Fruit fly (Drosophila melanogaster) whole organism, prepupa: Measurements from ENCODE around the gene Set.

Experiments
- Blimp-1 ChIP-seq: fragments of 200-800 bp; sonication (Bioruptor generic); optimal IDR thresholded peaks from 3 replicates; lab custom pipeline; 2017; ENCODE audit warnings: missing biosample characterization, missing genetic modification characterization, mild to moderate bottlenecking, moderate library complexity, missing genetic modification reagents
- CG10631 ChIP-seq: fragments of 200-800 bp; sonication (Bioruptor generic); optimal IDR thresholded peaks from 2 replicates; lab custom pipeline; 2016; ENCODE audit warnings: missing biosample characterization, missing genetic modification characterization
- CG11294 ChIP-seq: fragments of 200-800 bp; sonication (Bioruptor generic); IDR thresholded peaks from 2 replicates; pipeline ENCODE4 v1.3.6; 2022; ENCODE audit warnings: missing biosample characterization, missing genetic modification characterization
- CG11762 ChIP-seq: fragments of 200-800 bp; sonication (Bioruptor generic); optimal IDR thresholded peaks from 3 replicates; lab custom pipeline; 2016; ENCODE audit warnings: missing biosample characterization, missing genetic modification characterization; ENCODE audit not compliant: insufficient read depth
- CG11902 ChIP-seq: fragments of 200-800 bp; sonication (Bioruptor generic); optimal IDR thresholded peaks from 3 replicates; lab custom pipeline; 2016; ENCODE audit warnings: missing biosample characterization, missing genetic modification characterization
- CG15336 ChIP-seq: fragments of 200-800 bp; sonication (Bioruptor generic); IDR thresholded peaks from 2 replicates; pipeline ENCODE4 v1.3.6; 2022; ENCODE audit warnings: missing biosample characterization, missing genetic modification characterization
- CG1621 ChIP-seq: fragments of 200-800 bp; sonication (Bioruptor generic); optimal IDR thresholded peaks from 3 replicates; lab custom pipeline; 2018; ENCODE audit warnings: missing biosample characterization, mild to moderate bottlenecking, missing genetic modification characterization
- CG16779 ChIP-seq: fragments of 200-800 bp; sonication (Bioruptor generic); optimal IDR thresholded peaks from 3 replicates; lab custom pipeline; 2017; ENCODE audit warnings: missing biosample characterization, mild to moderate bottlenecking, missing genetic modification characterization
- CG31627 ChIP-seq: fragments of 200-800 bp; sonication (Bioruptor generic); optimal IDR thresholded peaks from 3 replicates; lab custom pipeline; 2016; ENCODE audit warnings: missing biosample characterization, missing genetic modification characterization
- CG32006 ChIP-seq: fragments of 200-800 bp; sonication (Bioruptor generic); optimal IDR thresholded peaks from 3 replicates; lab custom pipeline; 2017; ENCODE audit warnings: missing biosample characterization, mild to moderate bottlenecking, missing genetic modification characterization
- CG34406 ChIP-seq: fragments of 200-800 bp; sonication (Bioruptor generic); optimal IDR thresholded peaks from 3 replicates; lab custom pipeline; 2016; ENCODE audit warnings: missing biosample characterization, missing genetic modification characterization
- CG3919 ChIP-seq: fragments of 200-800 bp; sonication (Bioruptor generic); optimal IDR thresholded peaks from 3 replicates; lab custom pipeline; 2016; ENCODE audit warnings: missing biosample characterization, missing genetic modification characterization
- CG4318 ChIP-seq: fragments of 200-800 bp; sonication (Bioruptor generic); optimal IDR thresholded peaks from 3 replicates; lab custom pipeline; 2017; ENCODE audit warnings: missing biosample characterization, mild to moderate bottlenecking, missing genetic modification characterization
- CG6163 ChIP-seq: fragments of 200-800 bp; sonication (Bioruptor generic); IDR thresholded peaks from 3 replicates; pipeline ENCODE4 v1.3.6; 2022; ENCODE audit warnings: missing biosample characterization, missing genetic modification characterization
- CG6792 ChIP-seq: fragments of 200-800 bp; sonication (Bioruptor generic); optimal IDR thresholded peaks from 3 replicates; lab custom pipeline; 2016; ENCODE audit warnings: missing biosample characterization, missing genetic modification characterization
- CG6808 ChIP-seq: fragments of 200-800 bp; sonication (Bioruptor generic); optimal IDR thresholded peaks from 3 replicates; lab custom pipeline; 2017; ENCODE audit warnings: missing biosample characterization, missing genetic modification characterization, mild to moderate bottlenecking, moderate library complexity, missing genetic modification reagents
- CG7368 ChIP-seq: fragments of 200-800 bp; sonication (Bioruptor generic); optimal IDR thresholded peaks from 3 replicates; lab custom pipeline; 2016; ENCODE audit warnings: missing biosample characterization, missing genetic modification characterization
- CG8119 ChIP-seq: fragments of 200-800 bp; sonication (Bioruptor generic); IDR thresholded peaks from 3 replicates; pipeline ENCODE4 v1.3.6; 2022; ENCODE audit warnings: missing biosample characterization, missing genetic modification characterization
- CG8319 ChIP-seq: fragments of 200-800 bp; sonication (Bioruptor generic); optimal IDR thresholded peaks from 3 replicates; lab custom pipeline; 2016; ENCODE audit warnings: missing biosample characterization, missing genetic modification characterization
- CG8632 ChIP-seq: fragments of 200-800 bp; sonication (Bioruptor generic); optimal IDR thresholded peaks from 3 replicates; lab custom pipeline; 2016; ENCODE audit warnings: missing biosample characterization, missing genetic modification characterization
- CG9139 ChIP-seq: fragments of 200-800 bp; sonication (Bioruptor generic); optimal IDR thresholded peaks from 3 replicates; lab custom pipeline; 2017; ENCODE audit warnings: missing biosample characterization, mild to moderate bottlenecking, missing genetic modification characterization
- Eip75B ChIP-seq: fragments of 200-800 bp; sonication (Bioruptor generic); optimal IDR thresholded peaks from 3 replicates; lab custom pipeline; 2016; ENCODE audit warnings: missing biosample characterization, missing genetic modification characterization
- Eip78C ChIP-seq: fragments of 200-800 bp; sonication (Bioruptor generic); peaks from one replicate; lab custom pipeline; 2016; ENCODE audit warnings: missing biosample characterization, missing genetic modification characterization
- Ets21C ChIP-seq: fragments of 200-800 bp; sonication (Bioruptor generic); optimal IDR thresholded peaks from 3 replicates; lab custom pipeline; 2016; ENCODE audit warnings: missing biosample characterization, missing genetic modification characterization
- Ets96B ChIP-seq: fragments of 200-800 bp; optimal IDR thresholded peaks from 2 replicates; lab custom pipeline; 2019; ENCODE audit warnings: missing biosample characterization, mild to moderate bottlenecking, missing genetic modification characterization, moderate library complexity
- Gug ChIP-seq: fragments of 200-800 bp; sonication (Bioruptor generic); IDR thresholded peaks from 2 replicates; pipeline ENCODE4 v1.3.6; 2022; ENCODE audit warnings: missing biosample characterization, missing genetic modification characterization
- Hr38 ChIP-seq: sonication (Bioruptor generic); optimal IDR thresholded peaks from 2 replicates; lab custom pipeline; 2016; ENCODE audit warnings: missing biosample characterization, missing genetic modification characterization
- Hr39 ChIP-seq: fragments of 200-800 bp; sonication (Bioruptor generic); optimal IDR thresholded peaks from 2 replicates; lab custom pipeline; 2016; ENCODE audit warnings: missing biosample characterization, missing genetic modification characterization
- Hr4 ChIP-seq: fragments of 200-800 bp; sonication (Bioruptor generic); optimal IDR thresholded peaks from 3 replicates; lab custom pipeline; 2016; ENCODE audit warnings: missing biosample characterization, missing genetic modification characterization
- Sox102F ChIP-seq: fragments of 200-800 bp; sonication (Bioruptor generic); optimal IDR thresholded peaks from 2 replicates; lab custom pipeline; 2016; ENCODE audit warnings: missing biosample characterization, mild to moderate bottlenecking, missing genetic modification characterization
- Sox15 ChIP-seq: fragments of 200-800 bp; sonication (Bioruptor generic); optimal IDR thresholded peaks from 3 replicates; lab custom pipeline; 2016; ENCODE audit warnings: missing biosample characterization, missing genetic modification characterization
- achi ChIP-seq: fragments of 200-800 bp; sonication (Bioruptor generic); optimal IDR thresholded peaks from 3 replicates; lab custom pipeline; 2016; ENCODE audit warnings: missing biosample characterization, missing genetic modification characterization
- acj6 ChIP-seq: fragments of 200-800 bp; sonication (Bioruptor generic); optimal IDR thresholded peaks from 3 replicates; lab custom pipeline; 2016; ENCODE audit warnings: missing biosample characterization, missing genetic modification characterization
- cyc ChIP-seq: fragments of 200-800 bp; sonication (Bioruptor generic); optimal IDR thresholded peaks from 3 replicates; lab custom pipeline; 2016; ENCODE audit warnings: missing biosample characterization, missing genetic modification characterization
- dac ChIP-seq: fragments of 200-800 bp; sonication (Bioruptor generic); optimal IDR thresholded peaks from 2 replicates; lab custom pipeline; 2017; ENCODE audit warnings: missing biosample characterization, mild to moderate bottlenecking, missing genetic modification characterization
- dsx ChIP-seq: fragments of 200-800 bp; optimal IDR thresholded peaks from 3 replicates; lab custom pipeline; 2019; ENCODE audit warnings: missing biosample characterization, mild to moderate bottlenecking, missing genetic modification characterization, moderate library complexity; ENCODE audit not compliant: poor library complexity, severe bottlenecking
- eg ChIP-seq: fragments of 200-800 bp; sonication (Bioruptor generic); IDR thresholded peaks from 3 replicates; pipeline ENCODE4 v1.3.6; 2022; ENCODE audit warnings: missing biosample characterization, missing genetic modification characterization
- esn ChIP-seq: fragments of 200-800 bp; sonication (Bioruptor generic); optimal IDR thresholded peaks from 2 replicates; lab custom pipeline; 2016; ENCODE audit warnings: missing biosample characterization, mild to moderate bottlenecking, missing genetic modification characterization, moderate library complexity
- fd59A ChIP-seq: fragments of 200-800 bp; sonication (Bioruptor generic); optimal IDR thresholded peaks from 2 replicates; lab custom pipeline; 2017; ENCODE audit warnings: missing biosample characterization, mild to moderate bottlenecking, missing genetic modification characterization, missing genetic modification reagents
- fkh ChIP-seq: fragments of 200-800 bp; sonication (Bioruptor generic); optimal IDR thresholded peaks from 3 replicates; lab custom pipeline; 2017; ENCODE audit warnings: missing biosample characterization, mild to moderate bottlenecking, missing genetic modification characterization, moderate library complexity
- lz ChIP-seq: fragments of 200-800 bp; sonication (Bioruptor generic); optimal IDR thresholded peaks from 3 replicates; lab custom pipeline; 2016; ENCODE audit warnings: missing biosample characterization, missing genetic modification characterization
- net ChIP-seq: fragments of 200-800 bp; sonication (Bioruptor generic); optimal IDR thresholded peaks from 3 replicates; lab custom pipeline; 2016; ENCODE audit warnings: missing biosample characterization, missing genetic modification characterization
- spab ChIP-seq: fragments of 200-800 bp; sonication (Bioruptor generic); optimal IDR thresholded peaks from 2 replicates; lab custom pipeline; 2017; ENCODE audit warnings: missing biosample characterization, mild to moderate bottlenecking, missing genetic modification characterization, missing genetic modification reagents
- ss ChIP-seq, 2 experiments: fragments of 200-800 bp; sonication (Bioruptor generic); optimal IDR thresholded peaks; 2 replicates in 1 of 2; 3 replicates in 1 of 2; lab custom pipeline; 2017 to 2018; ENCODE audit warnings: mild to moderate bottlenecking in 2 of 2, missing biosample characterization in 2 of 2, missing genetic modification characterization in 2 of 2, moderate library complexity in 1 of 2
- svp ChIP-seq: fragments of 200-800 bp; sonication (Bioruptor generic); peaks from one replicate; lab custom pipeline; 2016; ENCODE audit warnings: missing biosample characterization, missing genetic modification characterization
- topi ChIP-seq: fragments of 200-800 bp; sonication (Bioruptor generic); optimal IDR thresholded peaks from 3 replicates; lab custom pipeline; 2016; ENCODE audit warnings: missing biosample characterization, missing genetic modification characterization
- vri ChIP-seq: fragments of 200-800 bp; sonication (Bioruptor generic); optimal IDR thresholded peaks from 3 replicates; lab custom pipeline; 2016; ENCODE audit warnings: missing biosample characterization, mild to moderate bottlenecking, missing genetic modification characterization

The Set gene

DNA sequence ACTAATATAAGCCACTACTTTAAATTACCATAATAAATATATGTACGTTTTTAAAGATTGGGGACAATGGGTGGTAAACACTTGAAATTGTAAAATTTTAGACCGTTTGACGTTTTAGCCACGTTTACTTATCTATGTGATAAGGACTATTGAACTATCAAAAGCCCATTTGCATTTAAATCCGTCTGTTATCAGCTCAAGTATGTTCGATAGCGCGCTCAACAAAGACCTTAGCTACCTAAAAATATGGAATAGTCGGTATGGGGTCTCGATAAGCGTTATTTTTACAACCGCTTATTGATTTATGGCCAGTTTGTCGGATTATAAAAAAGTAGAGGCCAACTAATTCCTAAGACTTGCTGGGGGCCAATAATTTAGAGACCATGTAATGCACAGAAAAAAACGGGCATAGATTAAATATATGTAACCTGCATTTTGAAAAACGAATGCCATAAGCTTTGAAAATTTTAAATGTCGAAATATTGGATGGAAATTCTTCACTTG is 31.7 kb upstream of the Set start:
- no peak for TF ChIP-seq dac (GFP tag; lab: Kevin White, UChicago)
- TF ChIP-seq net (GFP tag; lab: Kevin White, UChicago) = no peak
- TF ChIP-seq dsx = no peak
- TF ChIP-seq Sox102F (GFP tag; lab: Kevin White, UChicago) = no peak
- TF ChIP-seq Hr39 (GFP tag; lab: Kevin White, UChicago) = no peak
- no peak for TF ChIP-seq CG9139 (GFP tag; lab: Kevin White, UChicago)
- no peak for TF ChIP-seq CG6792 (GFP tag; lab: Kevin White, UChicago)
- TF ChIP-seq Eip75B (GFP tag; lab: Kevin White, UChicago) = no peak
- TF ChIP-seq eg (GFP tag; lab: Robert Waterston, UW) = no peak
- no peak for TF ChIP-seq Blimp-1
- TF ChIP-seq CG11762 (GFP tag; lab: Kevin White, UChicago) = no peak
- no peak for TF ChIP-seq CG4318 (GFP tag; lab: Kevin White, UChicago)
- no peak for TF ChIP-seq Gug (GFP tag; lab: Robert Waterston, UW)
- TF ChIP-seq CG6808 (GFP tag; lab: Kevin White, UChicago) = no peak
- no peak for TF ChIP-seq Hr38 (GFP tag; lab: Kevin White, UChicago)
- TF ChIP-seq CG8319 (GFP tag; lab: Kevin White, UChicago) = no peak
- no peak for TF ChIP-seq CG16779 (tag; lab: Kevin White, UChicago)

DNA sequence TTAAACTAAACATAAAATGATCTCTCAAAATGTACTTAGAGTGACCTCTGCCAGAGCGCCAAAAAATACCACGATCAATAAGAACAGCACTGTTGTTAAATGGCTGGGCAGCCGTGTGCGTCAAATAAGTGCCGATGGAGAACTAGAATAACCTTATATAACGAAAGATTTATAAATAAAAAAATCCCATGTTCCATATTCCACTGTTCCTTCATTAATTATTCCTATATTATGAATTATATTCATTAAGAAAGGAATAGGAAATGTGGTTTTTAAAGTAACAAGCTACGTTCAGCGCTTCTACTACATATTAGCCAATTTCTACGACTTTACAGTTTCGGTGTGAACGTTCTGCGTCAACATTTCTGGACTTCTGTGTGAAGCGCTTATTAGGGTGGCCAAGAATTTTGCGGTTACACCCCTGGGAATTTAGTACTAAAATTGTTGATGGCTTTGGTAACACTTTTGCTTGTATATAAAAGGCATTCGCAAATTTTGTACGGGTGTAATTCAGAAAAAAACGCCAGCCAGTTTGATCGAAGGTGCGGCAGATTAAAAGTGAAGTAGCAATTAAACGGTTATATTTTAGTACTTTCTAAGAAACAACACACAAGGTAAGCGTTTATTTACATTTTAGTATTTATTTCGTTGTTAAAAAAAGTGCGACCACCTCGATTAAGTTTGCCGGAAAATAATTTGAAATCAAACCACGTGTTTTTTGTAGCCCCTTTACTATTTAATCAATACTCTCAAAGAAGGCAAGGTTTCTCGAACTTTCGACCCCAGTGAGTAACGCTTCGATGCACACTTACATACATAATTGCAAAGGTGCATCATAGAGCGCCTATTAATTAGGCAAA is 20.9 kb upstream of the Set start, which contains the start of the genes tefu and Hsc70-4:
TSS of gene tefu (minus strand) at position 51 of the 860 bp plus-strand sequence.
TSS of gene Hsc70-4 (plus strand) at position 502 of the 860 bp plus-strand sequence.
- no peak for TF ChIP-seq CG7368 (GFP tag; lab: Kevin White, UChicago)
- no peak for TF ChIP-seq Ets96B (tag; lab: Kevin White, UChicago)
- no peak for TF ChIP-seq achi (GFP tag; lab: Kevin White, UChicago)
- no peak for TF ChIP-seq CG15336
- no peak for TF ChIP-seq spab
- TF ChIP-seq Eip75B (GFP tag; lab: Kevin White, UChicago) = no peak
- TF ChIP-seq esn (GFP tag; lab: Kevin White, UChicago) = peak; percentile 71
- peak; percentile 87 for TF ChIP-seq CG31627 (GFP tag; lab: Kevin White, UChicago)
- no peak for TF ChIP-seq net (GFP tag; lab: Kevin White, UChicago)
- TF ChIP-seq acj6 (GFP tag; lab: Kevin White, UChicago) = no peak
- peak; percentile 81 for TF ChIP-seq Ets21C
- peak; percentile 42 for TF ChIP-seq fd59A (GFP tag; lab: Kevin White, UChicago)
- TF ChIP-seq CG6808 (GFP tag; lab: Kevin White, UChicago) = no peak
- TF ChIP-seq CG6163 (GFP tag; lab: Robert Waterston, UW) = peak; percentile 75; the same call in 2 of the 3 replicates
- no peak for TF ChIP-seq Eip78C (GFP tag; lab: Kevin White, UChicago)
- TF ChIP-seq dsx = peak; percentile 38
- TF ChIP-seq Hr38 (GFP tag; lab: Kevin White, UChicago) = no peak
- no peak for TF ChIP-seq fkh (GFP tag; lab: Kevin White, UChicago)
- TF ChIP-seq cyc = peak; percentile 80
- TF ChIP-seq ss (GFP tag; optimal IDR thresholded peaks at IDR 0.05; lab: Kevin White, UChicago) = no peak
- TF ChIP-seq CG8319 (GFP tag; lab: Kevin White, UChicago) = peak; percentile 21
- TF ChIP-seq CG11902 (GFP tag; lab: Kevin White, UChicago) = peak; percentile 76
- peak; percentile 76 for TF ChIP-seq Hr4 (GFP tag; lab: Kevin White, UChicago)
- no peak for TF ChIP-seq CG34406 (GFP tag; lab: Kevin White, UChicago)
- TF ChIP-seq CG10631 (GFP tag; lab: Kevin White, UChicago) = peak; percentile 82
- TF ChIP-seq vri = no peak
- peak; percentile 71 for TF ChIP-seq svp (GFP tag; lab: Kevin White, UChicago)
- TF ChIP-seq CG3919 (GFP tag; lab: Kevin White, UChicago) = no peak
- TF ChIP-seq CG8119 (GFP tag; lab: Robert Waterston, UW) = peak; percentile 53
- no peak for TF ChIP-seq CG1621 (tag; lab: Kevin White, UChicago)
- peak; percentile 74 for TF ChIP-seq lz
- peak; percentile 67 for TF ChIP-seq CG11294 (GFP tag; lab: Robert Waterston, UW)
- TF ChIP-seq CG8632 (GFP tag; lab: Kevin White, UChicago) = no peak
- TF ChIP-seq CG4318 (GFP tag; lab: Kevin White, UChicago) = peak; percentile 73
- peak; percentile 72 for TF ChIP-seq Gug (GFP tag; lab: Robert Waterston, UW)
- no peak for TF ChIP-seq CG32006 (GFP tag; lab: Kevin White, UChicago)
- peak; percentile 81 for TF ChIP-seq Sox15 (GFP tag; lab: Kevin White, UChicago)
- TF ChIP-seq Hr39 (GFP tag; lab: Kevin White, UChicago) = peak; percentile 88
- no peak for TF ChIP-seq topi (GFP tag; lab: Kevin White, UChicago)
